Worm (Caenorhabditis elegans): ENCODE measurements around the gene ZK643.6.

ZK643.6 gene

ce11 chrIII:8978512-8979352 is 18.2 kb upstream of the ZK643.6 start:
- TF ChIP-seq F37D6.2 (tag; optimal IDR thresholded peaks at IDR 0.05): no peak
- peak; percentile 29 for TF ChIP-seq hlh-30 (tag; optimal IDR thresholded peaks at IDR 0.05; ENCODE audit: insufficient read depth)
- TF ChIP-seq unc-62 (GFP tag; optimal IDR thresholded peaks at IDR 0.05 in 1 of 2): peak in 1 of 2 experiments; percentile 82
- TF ChIP-seq unc-62 (tag; optimal IDR thresholded peaks at IDR 0.05): no peak
- no peak for TF ChIP-seq ZK546.5 (tag; optimal IDR thresholded peaks at IDR 0.05)
- 0 out of 2 replicates have a peak, but pooled peaks have one; percentile 36 for TF ChIP-seq mdt-29 (GFP tag; IDR thresholded peaks at IDR 0.05)
- TF ChIP-seq spr-1 (tag; optimal IDR thresholded peaks at IDR 0.05): no peak
- TF ChIP-seq hlh-11 (tag; optimal IDR thresholded peaks at IDR 0.05): peak; percentile 29
- 0 out of 2 replicates have a peak, but pooled peaks have one; percentile 26 for TF ChIP-seq dmd-6 (GFP tag; IDR thresholded peaks at IDR 0.05)
- TF ChIP-seq lim-7 (GFP tag; IDR thresholded peaks at IDR 0.05): 0 out of 2 replicates have a peak, but pooled peaks have one; percentile 5
- TF ChIP-seq ceh-20 (GFP tag; IDR thresholded peaks at IDR 0.05): 0 out of 2 replicates have a peak, but pooled peaks have one; percentile 28
- no peak for TF ChIP-seq snpc-4 (tag; optimal IDR thresholded peaks at IDR 0.05)
- 0 out of 2 replicates have a peak, but pooled peaks have one; percentile 35 for TF ChIP-seq hmg-1.1 (GFP tag; IDR thresholded peaks at IDR 0.05)
- peak in 1 of 2 experiments; percentile 32 for TF ChIP-seq lsy-2 (tag; optimal IDR thresholded peaks at IDR 0.05)
- TF ChIP-seq attf-4 (tag; optimal IDR thresholded peaks at IDR 0.05): no peak
- TF ChIP-seq mes-2 (tag; optimal IDR thresholded peaks at IDR 0.05; ENCODE audit: poor library complexity, severe bottlenecking): no peak
- TF ChIP-seq duxl-1 (tag; optimal IDR thresholded peaks at IDR 0.05; ENCODE audit: poor library complexity): peak; percentile 23
- TF ChIP-seq Y75B8A.6 (GFP tag; IDR thresholded peaks at IDR 0.05): 0 out of 2 replicates have a peak, but pooled peaks have one; percentile 2
- TF ChIP-seq spr-3 (GFP tag; optimal IDR thresholded peaks at IDR 0.05): peak; percentile 19
- TF ChIP-seq D1046.2 (GFP tag; IDR thresholded peaks at IDR 0.05): no peak
- TF ChIP-seq nhr-25 (tag; optimal IDR thresholded peaks at IDR 0.05; ENCODE audit: borderline replicate concordance, insufficient read depth): no peak
- peak; percentile 32 for TF ChIP-seq dve-1 (tag; optimal IDR thresholded peaks at IDR 0.05; ENCODE audit: insufficient read depth)
- TF ChIP-seq lin-1 (GFP tag; IDR thresholded peaks at IDR 0.05): no peak
- TF ChIP-seq saeg-2 (GFP tag; IDR thresholded peaks at IDR 0.05): peak; percentile 53; the same call in 1 of the 2 replicates
- peak; percentile 58 for TF ChIP-seq aha-1 (tag)
- peak; percentile 27; the same call in 1 of the 2 replicates for TF ChIP-seq dmd-9 (GFP tag; IDR thresholded peaks at IDR 0.05)
- TF ChIP-seq aly-2 (tag; optimal IDR thresholded peaks at IDR 0.05): no peak

DNA sequence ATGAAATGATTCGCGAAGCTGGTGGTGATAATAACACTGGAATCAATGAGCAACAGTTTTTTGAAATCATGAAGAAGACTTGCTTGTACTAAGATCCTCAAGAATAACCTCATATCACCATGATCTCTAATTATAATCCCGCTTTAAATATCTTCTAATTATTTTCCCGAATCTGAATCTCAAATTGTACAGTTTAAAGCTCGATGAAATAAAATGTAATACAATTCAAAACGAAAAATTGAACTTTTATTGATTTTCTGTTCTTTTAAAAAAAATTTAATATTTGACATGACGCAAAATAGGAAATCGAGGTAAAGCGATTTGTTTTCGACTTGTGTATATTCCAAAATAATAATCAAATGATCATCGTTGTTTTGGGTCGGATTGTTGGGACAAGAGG is 14.3 kb upstream of the ZK643.6 start:
- TF ChIP-seq nhr-11 (tag; optimal IDR thresholded peaks at IDR 0.05) (no peak), vab-7 (GFP tag; IDR thresholded peaks at IDR 0.05) (no peak), mes-2 (tag; optimal IDR thresholded peaks at IDR 0.05; ENCODE audit: poor library complexity, severe bottlenecking) (no peak), Y75B8A.6 (GFP tag; IDR thresholded peaks at IDR 0.05) (no peak), zfp-3 (GFP tag; conservative IDR thresholded peaks at IDR 0.05) (peak; percentile 87), egl-43 (GFP tag; IDR thresholded peaks at IDR 0.05) (no peak), spr-1 (tag; optimal IDR thresholded peaks at IDR 0.05) (peak; percentile 50), arid-1 (GFP tag; conservative IDR thresholded peaks at IDR 0.05) (no peak; the same call in 1 of the 2 replicates), dve-1 (tag; optimal IDR thresholded peaks at IDR 0.05; ENCODE audit: insufficient read depth) (peak; percentile 17), nhr-6 (tag; optimal IDR thresholded peaks at IDR 0.05) (no peak), F10B5.3 (tag; optimal IDR thresholded peaks at IDR 0.05) (no peak), ceh-62 (tag; optimal IDR thresholded peaks at IDR 0.05) (no peak), R02D3.7 (tag; optimal IDR thresholded peaks at IDR 0.05) (no peak), nhr-102 (tag; optimal IDR thresholded peaks at IDR 0.05) (peak; percentile 40), nhr-48 (tag; optimal IDR thresholded peaks at IDR 0.05) (peak; percentile 5), ces-1 (GFP tag; optimal IDR thresholded peaks at IDR 0.05) (no peak), zfp-2 (tag; optimal IDR thresholded peaks at IDR 0.05) (no peak), nhr-25 (tag; optimal IDR thresholded peaks at IDR 0.05; ENCODE audit: borderline replicate concordance, insufficient read depth) (no peak), mdt-29 (GFP tag; IDR thresholded peaks at IDR 0.05) (no peak), daf-12 (tag; optimal IDR thresholded peaks at IDR 0.05) (no peak), gei-8 (GFP tag; optimal IDR thresholded peaks at IDR 0.05) (peak; percentile 41), jun-1 (tag; optimal IDR thresholded peaks at IDR 0.05) (no peak), daf-19 (GFP tag; conservative IDR thresholded peaks at IDR 0.05) (no peak), lim-7 (GFP tag; IDR thresholded peaks at IDR 0.05) (0 out of 2 replicates have a peak, but pooled peaks have one; percentile 55), F44E2.7 (GFP tag; IDR thresholded peaks at IDR 0.05) (no peak), Y105C5A.15 (GFP tag; IDR thresholded peaks at IDR 0.05) (no peak)

Data from whole organism, L4 larva.